Fruit fly (Drosophila melanogaster) whole organism, embryonic: ENCODE data around the gene CG7366.

ENCODE experiments used
- Asciz ChIP-seq: fragments of 200-800 bp; sonication (Bioruptor generic); optimal IDR thresholded peaks from 2 replicates; lab custom pipeline; 2017; ENCODE audit warnings: missing biosample characterization, mild to moderate bottlenecking, missing genetic modification characterization, missing genetic modification reagents
- Blimp-1 ChIP-seq: fragments of 200-800 bp; sonication (Bioruptor generic); optimal IDR thresholded peaks from 3 replicates; lab custom pipeline; 2018; ENCODE audit warnings: missing biosample characterization, missing genetic modification characterization, mild to moderate bottlenecking, moderate library complexity, missing genetic modification reagents
- CG10274 ChIP-seq: fragments of 200-800 bp; sonication (Bioruptor generic); optimal IDR thresholded peaks from 3 replicates; lab custom pipeline; 2017; ENCODE audit warnings: missing biosample characterization, mild to moderate bottlenecking, missing genetic modification characterization
- CG10366 ChIP-seq: fragments of 200-800 bp; sonication (Bioruptor generic); IDR thresholded peaks from 2 replicates; pipeline ENCODE4 v1.3.6; 2022; ENCODE audit warnings: missing biosample characterization, missing genetic modification characterization
- CG11398 ChIP-seq: fragments of 200-800 bp; sonication (Bioruptor generic); optimal IDR thresholded peaks from 2 replicates; lab custom pipeline; 2016; ENCODE audit warnings: missing biosample characterization, missing genetic modification characterization
- CG11695 ChIP-seq: fragments of 200-800 bp; sonication (Bioruptor generic); IDR thresholded peaks from 3 replicates; pipeline ENCODE4 v1.3.6; 2022; ENCODE audit warnings: missing biosample characterization, missing genetic modification characterization
- CG12155 ChIP-seq: fragments of 200-800 bp; sonication (Bioruptor generic); optimal IDR thresholded peaks from 3 replicates; lab custom pipeline; 2016; ENCODE audit warnings: missing biosample characterization, missing genetic modification characterization
- CG13775 ChIP-seq: fragments of 200-800 bp; sonication (Bioruptor generic); optimal IDR thresholded peaks from 3 replicates; lab custom pipeline; 2017; ENCODE audit warnings: missing biosample characterization, mild to moderate bottlenecking, missing genetic modification characterization
- CG14014 ChIP-seq: fragments of 200-800 bp; sonication (Bioruptor generic); IDR thresholded peaks from 2 replicates; pipeline ENCODE4 v1.3.6; 2022; ENCODE audit warnings: missing biosample characterization, missing genetic modification characterization
- CG17802 ChIP-seq: fragments of 200-800 bp; sonication (Bioruptor generic); optimal IDR thresholded peaks from 2 replicates; lab custom pipeline; 2018; ENCODE audit warnings: missing biosample characterization, mild to moderate bottlenecking, missing genetic modification characterization, moderate library complexity
- CG1832 ChIP-seq: fragments of 200-800 bp; sonication (Bioruptor generic); optimal IDR thresholded peaks from 2 replicates; lab custom pipeline; 2017; ENCODE audit warnings: missing biosample characterization, mild to moderate bottlenecking, missing genetic modification characterization, inconsistent platforms
- CG31441 ChIP-seq: fragments of 200-800 bp; sonication (Bioruptor generic); IDR thresholded peaks from 2 replicates; pipeline ENCODE4 v1.3.6; 2022; ENCODE audit warnings: missing biosample characterization, missing genetic modification characterization
- CG3163 ChIP-seq: fragments of 200-800 bp; sonication (Bioruptor generic); optimal IDR thresholded peaks from 3 replicates; lab custom pipeline; 2016; ENCODE audit warnings: missing biosample characterization, missing genetic modification characterization
- CG3838 ChIP-seq: fragments of 200-800 bp; sonication (Bioruptor generic); optimal IDR thresholded peaks from 3 replicates; lab custom pipeline; 2016; ENCODE audit warnings: missing biosample characterization, missing genetic modification characterization
- CG4360 ChIP-seq: fragments of 200-800 bp; sonication (Bioruptor generic); IDR thresholded peaks from 2 replicates; pipeline ENCODE4 v1.3.6; 2022; ENCODE audit warnings: missing biosample characterization, missing genetic modification characterization
- CG4730 ChIP-seq: fragments of 200-800 bp; sonication (Bioruptor generic); IDR thresholded peaks from 2 replicates; pipeline ENCODE4 v1.3.6; 2022; ENCODE audit warnings: missing biosample characterization, missing genetic modification characterization
- CG4820 ChIP-seq: fragments of 200-800 bp; sonication (Bioruptor generic); optimal IDR thresholded peaks from 3 replicates; lab custom pipeline; 2016; ENCODE audit warnings: missing biosample characterization, missing genetic modification characterization
- CG6683 ChIP-seq: fragments of 200-800 bp; sonication (Bioruptor generic); optimal IDR thresholded peaks from 2 replicates; lab custom pipeline; 2017; ENCODE audit warnings: missing biosample characterization, mild to moderate bottlenecking, missing genetic modification characterization, missing genetic modification reagents
- CG7357 ChIP-seq: fragments of 200-800 bp; sonication (Bioruptor generic); IDR thresholded peaks from 3 replicates; pipeline ENCODE4 v1.3.6; 2022; ENCODE audit warnings: missing biosample characterization, missing genetic modification characterization
- CG8388 ChIP-seq: fragments of 200-800 bp; sonication (Bioruptor generic); optimal IDR thresholded peaks from 2 replicates; lab custom pipeline; 2019; ENCODE audit warnings: missing biosample characterization, mild to moderate bottlenecking, missing genetic modification characterization, moderate library complexity
- CG8924 ChIP-seq: fragments of 200-800 bp; optimal IDR thresholded peaks from 3 replicates; lab custom pipeline; 2019; ENCODE audit warnings: missing biosample characterization, mild to moderate bottlenecking, missing genetic modification characterization, moderate library complexity
- CG9817 ChIP-seq: fragments of 200-800 bp; sonication (Bioruptor generic); optimal IDR thresholded peaks from 2 replicates; lab custom pipeline; 2018; ENCODE audit warnings: missing biosample characterization, mild to moderate bottlenecking, missing genetic modification characterization, moderate library complexity
- CHES-1-like ChIP-seq: fragments of 200-800 bp; sonication (Bioruptor generic); optimal IDR thresholded peaks from 2 replicates; lab custom pipeline; 2016; ENCODE audit warnings: missing biosample characterization, missing genetic modification characterization
- Ets97D ChIP-seq: fragments of 200-800 bp; sonication (Bioruptor generic); optimal IDR thresholded peaks from 3 replicates; lab custom pipeline; 2016; ENCODE audit warnings: missing biosample characterization, missing genetic modification characterization
- Lhr ChIP-seq: fragments of 200-800 bp; sonication (Bioruptor generic); optimal IDR thresholded peaks from 3 replicates; lab custom pipeline; 2017; ENCODE audit warnings: mild to moderate bottlenecking, missing biosample characterization, missing genetic modification reagents, missing genetic modification characterization
- Mrtf ChIP-seq: fragments of 200-800 bp; sonication (Bioruptor generic); IDR thresholded peaks from 3 replicates; pipeline ENCODE4 v1.3.6; 2022; ENCODE audit warnings: missing biosample characterization, missing genetic modification characterization
- NC2α ChIP-seq: fragments of 200-800 bp; sonication (Bioruptor generic); optimal IDR thresholded peaks from 2 replicates; lab custom pipeline; 2016; ENCODE audit warnings: missing biosample characterization, missing genetic modification characterization
- Nf-YB ChIP-seq: fragments of 200-800 bp; sonication (Bioruptor generic); optimal IDR thresholded peaks from 3 replicates; lab custom pipeline; 2019; ENCODE audit warnings: missing biosample characterization, mild to moderate bottlenecking, missing genetic modification characterization, moderate library complexity
- Sox102F ChIP-seq: fragments of 200-800 bp; sonication (Bioruptor generic); optimal IDR thresholded peaks from 2 replicates; lab custom pipeline; 2018; ENCODE audit warnings: missing biosample characterization, mild to moderate bottlenecking, missing genetic modification characterization, moderate library complexity
- Tbp ChIP-seq: fragments of >200 bp; optimal IDR thresholded peaks from 2 replicates; lab custom pipeline; 2018; ENCODE audit warnings: missing biosample characterization, missing genetic modification characterization
- Trl ChIP-seq, 3 experiments: fragments of >200 bp in 2 of 3; fragments of 200-800 bp in 1 of 3; sonication (Bioruptor generic) in 1 of 3; optimal IDR thresholded peaks; 2 replicates in 1 of 3; 3 replicates in 2 of 3; lab custom pipeline; 2016 to 2017; ENCODE audit warnings: missing biosample characterization in 1 of 3, missing genetic modification characterization in 1 of 3
- ara ChIP-seq: fragments of 200-800 bp; sonication (Bioruptor generic); IDR thresholded peaks from 2 replicates; pipeline ENCODE4 v1.3.6; 2022; ENCODE audit warnings: missing biosample characterization, missing genetic modification characterization
- bcd ChIP-seq: fragments of 200-800 bp; sonication (Bioruptor generic); optimal IDR thresholded peaks from 2 replicates; lab custom pipeline; 2017; ENCODE audit warnings: missing biosample characterization, mild to moderate bottlenecking, missing genetic modification characterization
- chif ChIP-seq, 2 experiments: fragments of 200-800 bp; sonication (Bioruptor generic); optimal IDR thresholded peaks; 3 replicates each; lab custom pipeline; 2016; ENCODE audit warnings: missing biosample characterization in 2 of 2, missing genetic modification characterization in 2 of 2
- crc ChIP-seq: fragments of 200-800 bp; sonication (Bioruptor generic); optimal IDR thresholded peaks from 2 replicates; lab custom pipeline; 2016; ENCODE audit warnings: missing biosample characterization, missing genetic modification characterization
- dmrt99B ChIP-seq: fragments of 200-800 bp; sonication (Bioruptor generic); optimal IDR thresholded peaks from 2 replicates; lab custom pipeline; 2018; ENCODE audit warnings: missing biosample characterization, mild to moderate bottlenecking, missing genetic modification characterization, moderate library complexity
- fd102C ChIP-seq: fragments of 200-800 bp; sonication (Bioruptor generic); optimal IDR thresholded peaks from 2 replicates; lab custom pipeline; 2018; ENCODE audit warnings: missing biosample characterization, mild to moderate bottlenecking, missing genetic modification characterization, moderate library complexity
- grau ChIP-seq: fragments of 200-800 bp; optimal IDR thresholded peaks from 3 replicates; lab custom pipeline; 2019; ENCODE audit warnings: missing biosample characterization, mild to moderate bottlenecking, missing genetic modification characterization, moderate library complexity
- her ChIP-seq: fragments of 200-800 bp; sonication (Bioruptor generic); optimal IDR thresholded peaks from 2 replicates; lab custom pipeline; 2016; ENCODE audit warnings: missing biosample characterization, missing genetic modification characterization
- hth ChIP-seq: fragments of >200 bp; optimal IDR thresholded peaks from 2 replicates; lab custom pipeline; 2017; ENCODE audit warnings: inconsistent platforms
- jing ChIP-seq: fragments of 200-800 bp; sonication (Bioruptor generic); optimal IDR thresholded peaks from 2 replicates; lab custom pipeline; 2018; ENCODE audit warnings: missing biosample characterization, mild to moderate bottlenecking, missing genetic modification characterization
- knrl ChIP-seq: fragments of 200-800 bp; sonication (Bioruptor generic); IDR thresholded peaks from 3 replicates; pipeline ENCODE4 v1.3.6; 2022; ENCODE audit warnings: missing biosample characterization, missing genetic modification characterization; ENCODE audit not compliant: partially characterized antibody
- mld ChIP-seq: fragments of 200-800 bp; sonication (Bioruptor generic); IDR thresholded peaks from 3 replicates; pipeline ENCODE4 v1.3.6; 2022; ENCODE audit warnings: missing biosample characterization, missing genetic modification characterization; ENCODE audit not compliant: partially characterized antibody
- nerfin-2 ChIP-seq: fragments of 200-800 bp; sonication (Bioruptor generic); IDR thresholded peaks from 2 replicates; pipeline ENCODE4 v1.3.6; 2022; ENCODE audit warnings: missing biosample characterization, missing genetic modification characterization; ENCODE audit not compliant: partially characterized antibody
- seq ChIP-seq: fragments of 200-800 bp; sonication (Bioruptor generic); IDR thresholded peaks from 2 replicates; pipeline ENCODE4 v1.3.6; 2022; ENCODE audit warnings: missing biosample characterization, missing genetic modification characterization
- sqz ChIP-seq: fragments of 200-800 bp; sonication (Bioruptor generic); optimal IDR thresholded peaks from 3 replicates; lab custom pipeline; 2018; ENCODE audit warnings: missing biosample characterization, mild to moderate bottlenecking, missing genetic modification characterization
- tna ChIP-seq: fragments of 200-800 bp; sonication (Bioruptor generic); IDR thresholded peaks from 2 replicates; pipeline ENCODE4 v1.3.6; 2022; ENCODE audit warnings: missing biosample characterization, missing genetic modification characterization; ENCODE audit not compliant: partially characterized antibody
- trem ChIP-seq: fragments of 200-800 bp; optimal IDR thresholded peaks from 3 replicates; lab custom pipeline; 2019; ENCODE audit warnings: missing biosample characterization, mild to moderate bottlenecking, missing genetic modification characterization, moderate library complexity
- zfh2 ChIP-seq: fragments of 200-800 bp; sonication (Bioruptor generic); optimal IDR thresholded peaks from 2 replicates; lab custom pipeline; 2016; ENCODE audit warnings: missing biosample characterization, missing genetic modification characterization

Gene CG7366

DNA sequence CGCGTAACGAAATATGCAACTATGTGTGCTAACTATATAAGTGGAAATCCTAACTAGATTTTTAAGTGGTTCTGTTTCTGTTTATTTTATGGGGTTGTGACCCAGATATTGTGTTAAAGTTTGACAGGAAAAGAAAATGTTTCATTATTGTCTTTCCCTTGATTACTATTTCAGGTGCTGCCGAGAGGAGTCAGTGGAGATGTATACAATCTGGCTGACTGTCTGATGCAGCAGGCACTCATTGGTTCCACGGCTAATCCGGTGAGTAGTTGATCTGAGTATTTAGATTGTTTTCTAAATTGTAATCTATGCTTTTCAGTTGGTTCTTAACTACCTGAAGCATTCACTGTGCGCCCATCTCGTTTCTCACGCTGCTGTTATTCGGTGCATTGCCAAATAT lies 9.2 kb downstream of the CG7366 start, which contains the start of gene CG7387:
Gene CG7387 (minus strand): TSS at position 101 of the 400 bp plus-strand sequence.
- no peak for TF ChIP-seq crc (GFP tag; lab: Kevin White, UChicago)
- TF ChIP-seq CG4730, result no peak
- no peak for TF ChIP-seq nerfin-2 (GFP tag; lab: Robert Waterston, UW)
- TF ChIP-seq chif (GFP tag; optimal IDR thresholded peaks at IDR 0.05; lab: Kevin White, UChicago), result no peak
- TF ChIP-seq mld, result no peak
- no peak for TF ChIP-seq tna (GFP tag; lab: Robert Waterston, UW)
- no peak for TF ChIP-seq Tbp (GFP tag; lab: Kevin White, UChicago)
- TF ChIP-seq CG3838 (GFP tag; lab: Kevin White, UChicago), result no peak
- TF ChIP-seq Asciz (GFP tag; lab: Kevin White, UChicago), result no peak
- TF ChIP-seq CG8924 (tag; lab: Kevin White, UChicago), result no peak

DNA sequence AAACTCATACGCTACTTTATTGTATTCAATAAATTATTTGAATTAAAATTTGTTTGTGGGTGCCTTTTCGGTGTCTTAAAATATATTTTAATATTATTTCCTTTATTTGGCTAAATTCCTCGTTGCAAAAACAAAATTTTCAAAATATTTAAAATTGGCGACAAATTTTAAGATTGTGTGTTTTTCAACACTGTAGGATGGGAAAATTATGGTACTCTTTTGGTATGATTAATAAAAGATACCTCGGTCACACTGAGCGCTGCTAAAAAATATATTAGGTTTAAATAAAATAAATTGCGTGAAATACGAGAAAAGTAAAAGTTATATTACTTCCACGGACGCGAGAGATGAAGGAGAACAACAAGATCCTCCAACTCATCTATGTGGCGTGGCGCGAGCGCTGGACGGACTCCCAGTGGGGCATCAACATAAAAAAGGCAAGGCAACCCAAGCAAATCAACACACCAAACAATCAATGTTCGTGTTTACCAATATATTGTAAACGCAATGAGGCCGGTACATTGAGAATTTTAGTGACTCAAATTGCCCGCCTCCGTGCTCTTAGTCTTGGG lies 11.1 kb downstream of the CG7366 start, which contains the start of gene MED24:
Gene MED24 (plus strand): TSS at position 229 of the 572 bp plus-strand sequence.
- TF ChIP-seq CG3163 (GFP tag; lab: Kevin White, UChicago), result no peak
- TF ChIP-seq Mrtf (GFP tag; lab: Robert Waterston, UW), result no peak
- no peak for TF ChIP-seq CG1832
- no peak for TF ChIP-seq CG11695 (GFP tag; lab: Robert Waterston, UW)
- TF ChIP-seq CG13775 (GFP tag; lab: Kevin White, UChicago), result no peak
- TF ChIP-seq tna (GFP tag; lab: Robert Waterston, UW), result no peak
- no peak for TF ChIP-seq bcd (GFP tag; lab: Kevin White, UChicago)
- no peak for TF ChIP-seq hth (lab: Kevin White, UChicago)
- no peak for TF ChIP-seq knrl
- no peak for TF ChIP-seq CG4360
- TF ChIP-seq CG17802 (tag; lab: Kevin White, UChicago), result no peak
- TF ChIP-seq Nf-YB (GFP tag; lab: Kevin White, UChicago), result no peak
- TF ChIP-seq CG11398 (GFP tag; lab: Kevin White, UChicago), result no peak
- TF ChIP-seq Sox102F (GFP tag; lab: Kevin White, UChicago), result no peak
- TF ChIP-seq trem (tag; lab: Kevin White, UChicago), result peak; percentile 32
- TF ChIP-seq CG12155 (GFP tag; lab: Kevin White, UChicago), result no peak
- TF ChIP-seq jing (GFP tag; lab: Kevin White, UChicago), result no peak
- no peak for TF ChIP-seq CG31441 (GFP tag; lab: Robert Waterston, UW)
- no peak for TF ChIP-seq Ets97D (GFP tag; lab: Kevin White, UChicago)
- TF ChIP-seq NC2α (GFP tag; lab: Kevin White, UChicago), result no peak
- TF ChIP-seq CG8388, result no peak
- TF ChIP-seq fd102C, result no peak
- no peak for TF ChIP-seq CG4820
- no peak for TF ChIP-seq Trl (optimal IDR thresholded peaks at IDR 0.05; lab: Kevin White, UChicago)
- no peak for TF ChIP-seq Trl (GFP tag; optimal IDR thresholded peaks at IDR 0.05; lab: Kevin White, UChicago)
- no peak for TF ChIP-seq CG14014 (GFP tag; lab: Robert Waterston, UW)
- no peak for TF ChIP-seq CG9817
- TF ChIP-seq zfh2, result no peak
- TF ChIP-seq sqz (GFP tag; lab: Kevin White, UChicago), result no peak
- no peak for TF ChIP-seq Lhr (GFP tag; lab: Kevin White, UChicago)
- TF ChIP-seq CG10274, result no peak
- TF ChIP-seq CG6683 (GFP tag; lab: Kevin White, UChicago), result no peak
- no peak for TF ChIP-seq her (GFP tag; lab: Kevin White, UChicago)
- no peak for TF ChIP-seq CG10366 (GFP tag; lab: Robert Waterston, UW)
- TF ChIP-seq CHES-1-like, result no peak
- TF ChIP-seq grau (tag; lab: Kevin White, UChicago), result peak; percentile 9
- no peak for TF ChIP-seq Blimp-1 (GFP tag; lab: Kevin White, UChicago)
- no peak for TF ChIP-seq ara
- TF ChIP-seq dmrt99B, result no peak
- no peak for TF ChIP-seq seq
- no peak for TF ChIP-seq CG7357 (GFP tag; lab: Robert Waterston, UW)
